Fruit fly (Drosophila melanogaster): ENCODE data around the gene CG42813.

CG42813 gene

dm6 chr3R:27253136-27253920 lies 25.0 kb upstream of the CG42813 start, which contains the start of gene pll (continued):
- peak; percentile 40 for TF ChIP-seq fd59A (GFP tag; optimal IDR thresholded peaks at IDR 0.05)
- no peak for TF ChIP-seq CG4318 (GFP tag; optimal IDR thresholded peaks at IDR 0.05)
- peak; percentile 80 for TF ChIP-seq CG15336 (GFP tag; IDR thresholded peaks at IDR 0.05)
- no peak for TF ChIP-seq CG6808 (GFP tag; optimal IDR thresholded peaks at IDR 0.05)
- TF ChIP-seq CG3032 (tag; optimal IDR thresholded peaks at IDR 0.05), result peak; percentile 80
- TF ChIP-seq Eip93F (GFP tag; optimal IDR thresholded peaks at IDR 0.05), result peak; percentile 58
- peak; percentile 69 for TF ChIP-seq CG34406 (GFP tag; optimal IDR thresholded peaks at IDR 0.05)
- no peak for TF ChIP-seq pdm3 (GFP tag; optimal IDR thresholded peaks at IDR 0.05)
- no peak for TF ChIP-seq dac (GFP tag; optimal IDR thresholded peaks at IDR 0.05)
- no peak for TF ChIP-seq Sox102F (GFP tag; optimal IDR thresholded peaks at IDR 0.05)
- peak; percentile 61 for TF ChIP-seq Sox15 (GFP tag; optimal IDR thresholded peaks at IDR 0.05)
- TF ChIP-seq dsx (GFP tag; optimal IDR thresholded peaks at IDR 0.05; ENCODE audit: poor library complexity, severe bottlenecking), result peak; percentile 65
- TF ChIP-seq CG7368 (GFP tag; optimal IDR thresholded peaks at IDR 0.05), result no peak
- no peak for TF ChIP-seq Ets21C (GFP tag; optimal IDR thresholded peaks at IDR 0.05)
- peak; percentile 89 for TF ChIP-seq CG3919 (GFP tag; optimal IDR thresholded peaks at IDR 0.05)
- TF ChIP-seq CG8632 (GFP tag; optimal IDR thresholded peaks at IDR 0.05), result peak; percentile 68
- TF ChIP-seq Hr38 (GFP tag; optimal IDR thresholded peaks at IDR 0.05), result no peak
- no peak for TF ChIP-seq CG10631 (GFP tag; optimal IDR thresholded peaks at IDR 0.05)
- TF ChIP-seq CG1621 (tag; optimal IDR thresholded peaks at IDR 0.05), result no peak
- peak; percentile 82 for TF ChIP-seq cyc (GFP tag; optimal IDR thresholded peaks at IDR 0.05)
- peak; percentile 73 for TF ChIP-seq topi (GFP tag; optimal IDR thresholded peaks at IDR 0.05)
- TF ChIP-seq CG6854 (GFP tag; optimal IDR thresholded peaks at IDR 0.05), result no peak
- TF ChIP-seq Eip78C (GFP tag), result peak; percentile 92
- no peak for TF ChIP-seq CG8319 (GFP tag; optimal IDR thresholded peaks at IDR 0.05)
- peak; percentile 81 for TF ChIP-seq Hr39 (GFP tag; optimal IDR thresholded peaks at IDR 0.05)
- TF ChIP-seq CG11294 (GFP tag; IDR thresholded peaks at IDR 0.05), result peak; percentile 70; the same call in 1 of the 2 replicates
- no peak for TF ChIP-seq CG6276 (GFP tag; optimal IDR thresholded peaks at IDR 0.05)
- peak; percentile 73 for TF ChIP-seq Ets96B (tag; optimal IDR thresholded peaks at IDR 0.05)
- TF ChIP-seq CG31627 (GFP tag; optimal IDR thresholded peaks at IDR 0.05), result peak; percentile 85

- TF ChIP-seq CG9139 (GFP tag; optimal IDR thresholded peaks at IDR 0.05) (no peak), Sox102F (GFP tag; optimal IDR thresholded peaks at IDR 0.05) (no peak), achi (GFP tag; optimal IDR thresholded peaks at IDR 0.05) (no peak)
Observed at dm6 chr3R:27250907-27251306, 22.5 kb upstream of the CG42813 start, which contains the start of the genes TTLL6B and TfIIA-L. Gene TTLL6B (minus strand): TSS chr3R:27251007. Gene TfIIA-L (plus strand): TSS chr3R:27251112.

- TF ChIP-seq CG6276 (GFP tag; optimal IDR thresholded peaks at IDR 0.05), result no peak
- no peak for TF ChIP-seq CG6808 (GFP tag; optimal IDR thresholded peaks at IDR 0.05)
- peak; percentile 17 for TF ChIP-seq svp (GFP tag)
- TF ChIP-seq OdsH (GFP tag; optimal IDR thresholded peaks at IDR 0.05), result no peak
- no peak for TF ChIP-seq Eip75B (GFP tag; optimal IDR thresholded peaks at IDR 0.05)
- TF ChIP-seq Gug (GFP tag; IDR thresholded peaks at IDR 0.05), result no peak
- TF ChIP-seq CG3919 (GFP tag; optimal IDR thresholded peaks at IDR 0.05), result no peak
Observed at dm6 chr3R:27247892-27248291, 19.5 kb upstream of the CG42813 start, which contains the start of gene CG5984. Gene CG5984 (minus strand): TSS chr3R:27247992.

DNA sequence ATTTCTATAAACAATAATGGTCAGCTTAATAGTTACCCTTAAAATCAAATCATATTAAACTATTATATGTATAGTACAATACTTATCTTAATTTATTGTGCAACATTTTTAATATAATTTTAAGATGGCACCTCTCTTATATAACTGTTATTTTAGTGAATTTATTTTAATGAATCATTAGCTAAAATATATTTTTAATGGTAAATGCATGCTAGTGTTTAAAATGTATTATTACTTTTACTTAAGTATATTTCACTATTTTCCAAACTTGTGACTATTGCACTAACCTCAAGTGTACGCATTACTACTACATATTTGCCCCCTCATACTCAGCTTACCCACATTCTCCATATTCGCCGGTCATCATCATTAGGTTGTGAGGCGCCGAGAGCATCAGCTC lies 17.9 kb upstream of the CG42813 start:
- no peak for TF ChIP-seq Hr39 (GFP tag; optimal IDR thresholded peaks at IDR 0.05)
- no peak for TF ChIP-seq vri (GFP tag; optimal IDR thresholded peaks at IDR 0.05)
- TF ChIP-seq CG10631 (GFP tag; optimal IDR thresholded peaks at IDR 0.05), result peak; percentile 62
- peak; percentile 15 for TF ChIP-seq CG7368 (GFP tag; optimal IDR thresholded peaks at IDR 0.05)
- TF ChIP-seq eg (GFP tag; IDR thresholded peaks at IDR 0.05), result peak; percentile 73
- TF ChIP-seq CG6163 (GFP tag; IDR thresholded peaks at IDR 0.05), result peak; percentile 48; the same call in 1 of the 3 replicates
- TF ChIP-seq Smox (GFP tag; optimal IDR thresholded peaks at IDR 0.05), result no peak
- peak; percentile 87 for TF ChIP-seq dsx (GFP tag; optimal IDR thresholded peaks at IDR 0.05; ENCODE audit: poor library complexity, severe bottlenecking)
- peak; percentile 49 for TF ChIP-seq CG9139 (GFP tag; optimal IDR thresholded peaks at IDR 0.05)
- TF ChIP-seq CG11902 (GFP tag; optimal IDR thresholded peaks at IDR 0.05), result no peak
- no peak for TF ChIP-seq fd85E (GFP tag; optimal IDR thresholded peaks at IDR 0.05)
- TF ChIP-seq CG34406 (GFP tag; optimal IDR thresholded peaks at IDR 0.05), result peak; percentile 52
- TF ChIP-seq CG1621 (tag; optimal IDR thresholded peaks at IDR 0.05), result no peak
- TF ChIP-seq ss (GFP tag; optimal IDR thresholded peaks at IDR 0.05), result peak; percentile 43 to 77
- peak; percentile 40 for TF ChIP-seq pdm3 (GFP tag; optimal IDR thresholded peaks at IDR 0.05)
- no peak for TF ChIP-seq CG6854 (GFP tag; optimal IDR thresholded peaks at IDR 0.05)
- peak; percentile 15 for TF ChIP-seq CG16779 (tag; optimal IDR thresholded peaks at IDR 0.05)
- TF ChIP-seq Lpt (GFP tag; optimal IDR thresholded peaks at IDR 0.05), result peak; percentile 31
- peak; percentile 65 for TF ChIP-seq net (GFP tag; optimal IDR thresholded peaks at IDR 0.05)

Data from whole organism, prepupa.